Fruit fly (Drosophila melanogaster) S2 (cell line): Measurements from ENCODE around the gene CG12099.

Source experiments
- CG8478 ChIP-seq: fragments of >200 bp; optimal IDR thresholded peaks from 2 replicates; lab custom pipeline; 2018
- CTCF ChIP-seq, 2 experiments: fragments of >200 bp; optimal IDR thresholded peaks; 2 replicates each; lab custom pipeline; 2018

Gene CG12099

DNA sequence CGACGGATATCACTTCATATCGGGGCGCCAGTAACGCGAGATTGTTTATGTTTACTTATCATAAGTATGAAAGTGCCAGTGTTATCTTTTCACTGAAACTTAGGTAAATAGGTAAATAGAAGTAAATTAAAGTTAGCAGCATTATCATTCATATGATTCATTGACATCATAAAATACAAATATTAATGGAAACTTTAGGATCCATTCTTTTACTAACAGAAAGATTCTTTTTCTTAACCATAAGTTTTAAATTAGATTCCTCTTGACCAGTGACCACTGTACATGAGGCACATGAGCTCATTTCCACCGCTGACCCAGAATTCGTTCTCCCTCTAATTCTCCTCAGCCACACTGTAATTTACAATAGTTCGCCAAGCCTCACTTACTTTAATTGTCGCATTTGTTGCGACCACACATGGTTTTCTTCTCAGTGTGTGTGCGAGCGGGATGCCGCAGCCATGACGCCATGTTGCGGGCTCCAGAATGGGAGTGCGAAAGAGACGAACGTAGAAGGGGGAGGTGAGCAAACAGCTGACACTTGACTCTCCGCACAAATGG is 20.2 kb upstream of the CG12099 start:
- TF ChIP-seq CTCF (optimal IDR thresholded peaks at IDR 0.05; lab: Kevin White, UChicago) (peak in 1 of 2 experiments; percentile 48), CG8478 (no peak)

DNA sequence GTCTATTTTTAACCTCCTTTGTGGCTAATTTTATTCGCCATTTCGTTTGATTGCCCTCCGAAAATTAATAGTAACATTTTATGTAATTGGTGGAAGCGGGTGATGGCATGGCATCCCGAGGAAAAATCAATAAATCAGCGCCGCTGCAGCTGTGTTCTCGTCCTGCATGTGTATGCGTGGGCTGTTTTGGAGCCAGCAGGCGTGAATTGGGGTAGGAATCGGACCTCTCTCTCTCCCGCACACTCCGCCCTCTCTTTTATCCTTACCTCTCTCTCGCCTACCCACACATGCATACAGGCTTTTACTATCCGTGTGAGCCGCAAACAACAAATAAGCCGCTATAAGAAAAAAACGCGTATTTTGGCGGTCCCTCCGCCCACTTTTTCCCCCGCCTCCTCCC is 19.1 kb upstream of the CG12099 start:
- no peak for TF ChIP-seq CG8478
- no peak for TF ChIP-seq CTCF (optimal IDR thresholded peaks at IDR 0.05; lab: Kevin White, UChicago)

DNA sequence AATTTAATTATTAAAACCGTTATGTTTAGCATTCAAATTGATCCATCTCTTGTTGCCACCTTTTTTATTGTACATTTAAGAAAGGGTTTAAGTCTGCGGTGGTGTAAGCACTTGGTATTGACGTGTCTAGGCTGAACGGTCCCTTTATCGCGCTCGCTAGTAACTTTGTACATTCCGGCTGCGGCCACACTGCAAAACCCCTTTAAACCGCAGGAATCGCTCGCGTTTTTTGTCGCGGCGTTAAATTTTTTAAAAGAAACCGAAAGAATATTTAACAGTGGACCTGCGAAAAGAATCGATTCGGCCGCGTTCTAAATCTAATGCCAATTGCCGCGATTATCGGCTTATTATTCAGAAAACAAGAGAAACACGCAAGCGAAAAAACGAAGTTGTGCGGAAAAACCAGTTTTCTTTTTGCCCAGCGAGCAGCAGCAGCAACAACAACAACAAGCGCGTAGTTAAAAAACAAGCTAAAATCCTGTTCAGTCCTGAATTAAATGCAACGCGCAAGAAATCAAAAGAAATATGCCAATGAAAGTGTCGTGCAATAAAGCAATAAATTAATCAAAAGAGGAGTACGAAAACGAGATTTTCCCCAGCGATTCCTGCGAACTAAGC is 18.3 kb upstream of the CG12099 start, which contains the start of gene CG13917:
Gene CG13917, plus strand, starts transcription at position 211 of the 618 bp plus-strand sequence.
- TF ChIP-seq CG8478 (no peak), CTCF (optimal IDR thresholded peaks at IDR 0.05; lab: Kevin White, UChicago) (peak in 1 of 2 experiments; percentile 54)

DNA sequence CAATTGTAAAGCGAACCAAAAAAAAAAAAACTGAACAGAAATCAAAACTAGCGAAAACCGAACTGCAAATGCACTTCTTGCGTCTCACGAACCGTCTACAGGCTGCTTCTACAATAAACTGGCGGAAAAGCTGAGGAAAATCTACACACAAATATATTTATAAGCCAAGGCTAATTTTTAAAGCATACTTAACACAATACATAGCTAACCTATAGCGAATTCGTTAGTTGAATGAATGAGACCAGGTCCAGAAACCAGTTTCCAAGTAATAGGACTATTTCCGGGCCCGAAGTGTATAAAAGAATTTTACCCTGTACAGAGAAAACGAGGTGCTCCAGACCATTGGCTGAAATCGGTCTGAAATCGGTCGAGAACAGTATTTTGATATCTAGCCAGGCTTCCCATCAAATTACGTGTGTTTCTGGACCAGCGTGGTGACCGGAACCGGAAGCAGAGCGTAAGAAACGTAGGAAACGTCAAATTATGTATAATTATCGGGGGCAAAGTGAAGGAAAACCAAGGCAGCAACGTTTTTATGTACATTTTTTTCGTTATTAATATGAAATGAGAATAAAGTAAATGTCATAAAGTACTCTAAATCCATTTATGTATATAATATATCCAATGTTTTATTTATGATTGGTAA is 17.6 kb upstream of the CG12099 start:
- TF ChIP-seq CTCF (optimal IDR thresholded peaks at IDR 0.05; lab: Kevin White, UChicago) (no peak), CG8478 (no peak)

DNA sequence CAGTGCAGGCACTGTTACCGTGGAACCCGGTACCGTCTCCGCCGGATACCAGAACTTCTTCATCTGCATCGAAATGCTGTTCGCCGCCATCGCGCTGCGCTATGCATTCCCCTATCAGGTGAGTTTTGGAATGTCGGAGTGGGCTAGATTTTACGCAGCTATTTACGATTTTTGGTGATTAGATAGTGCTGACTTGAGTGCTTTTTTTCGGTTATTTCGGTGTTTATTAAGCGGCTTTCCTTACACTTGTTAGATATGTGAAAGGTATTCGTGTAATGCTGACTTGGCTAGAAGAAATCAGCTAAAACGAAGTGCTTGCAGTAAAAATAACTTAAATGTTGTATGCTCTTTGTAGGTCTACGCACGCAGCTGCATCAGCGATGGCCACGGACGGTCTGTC is 14.9 kb upstream of the CG12099 start:
- TF ChIP-seq CTCF (optimal IDR thresholded peaks at IDR 0.05; lab: Kevin White, UChicago) (no peak), CG8478 (no peak)

DNA sequence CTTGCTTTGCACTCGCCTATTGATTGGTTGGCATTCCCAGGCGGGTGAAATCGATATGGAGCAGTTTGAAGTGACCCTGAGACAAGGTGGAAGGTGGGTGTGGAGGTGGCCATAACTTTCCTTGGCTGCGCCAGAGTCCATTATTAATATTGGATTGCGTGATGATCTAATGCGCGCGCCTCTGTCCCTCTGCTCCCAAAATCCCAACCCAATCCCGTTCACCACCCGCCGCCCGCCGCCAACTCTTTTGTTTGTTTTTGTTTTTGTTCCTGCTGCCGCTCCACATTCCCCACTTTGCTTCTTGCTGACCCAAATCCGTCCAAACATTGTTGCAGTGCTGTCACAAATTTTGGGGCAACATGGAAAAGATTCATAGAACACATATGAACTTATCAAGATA is 12.8 kb upstream of the CG12099 start:
- TF ChIP-seq CTCF (optimal IDR thresholded peaks at IDR 0.05; lab: Kevin White, UChicago) (no peak), CG8478 (no peak)

DNA sequence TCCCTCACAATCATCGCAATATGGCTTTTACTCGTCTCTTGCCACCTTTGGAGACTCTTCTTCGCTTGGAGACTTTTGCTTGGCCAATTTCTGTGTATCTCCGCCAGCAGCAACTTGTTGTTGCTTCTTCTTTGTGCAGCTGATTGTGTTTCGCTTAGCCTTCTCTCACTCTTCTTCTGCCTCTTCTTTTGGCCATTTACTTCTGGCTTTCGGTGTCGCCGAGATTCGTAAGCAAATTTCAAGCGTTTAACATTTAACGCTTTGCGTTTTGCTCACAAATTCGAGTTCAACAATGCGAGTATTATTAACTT is 11.6 kb upstream of the CG12099 start:
- no peak for TF ChIP-seq CTCF (optimal IDR thresholded peaks at IDR 0.05; lab: Kevin White, UChicago)

DNA sequence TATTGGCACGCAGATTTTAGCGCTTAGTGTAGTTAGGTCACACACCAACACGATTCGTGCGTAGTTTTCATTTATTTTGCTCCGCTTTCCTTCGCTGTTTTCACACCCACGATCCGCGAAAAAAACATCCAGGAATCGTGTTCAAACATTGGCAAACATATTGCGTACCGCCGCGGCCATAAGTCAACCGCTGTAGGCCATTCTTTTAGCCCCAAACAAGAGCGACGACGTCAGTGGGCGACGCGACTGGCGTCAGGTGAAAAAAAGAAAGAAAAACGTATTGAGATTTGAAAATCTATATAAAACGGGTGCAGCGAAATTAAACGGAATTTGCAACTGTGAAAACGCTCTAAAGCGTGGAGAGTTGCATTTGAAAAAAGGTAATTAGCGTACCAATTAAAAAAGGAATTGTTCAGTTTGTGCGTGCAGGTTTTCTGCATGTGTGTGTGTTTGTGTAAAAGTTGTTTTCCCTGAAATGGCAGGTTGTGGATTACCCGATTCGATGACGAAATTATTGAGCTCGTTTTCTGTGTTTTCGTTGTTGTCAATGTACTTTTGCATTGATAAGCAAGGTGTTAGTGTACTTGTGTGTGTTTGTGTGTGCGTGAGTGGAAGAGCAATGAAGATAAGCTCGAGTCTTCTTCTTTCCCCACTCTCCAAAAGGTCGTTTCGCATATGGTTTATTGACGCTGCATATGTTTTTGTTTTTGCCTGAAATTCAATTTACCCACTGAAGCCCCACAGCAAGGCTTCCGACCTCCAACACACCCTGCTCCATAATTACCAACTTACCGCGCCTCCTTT is 11.1 kb upstream of the CG12099 start, which contains the start of gene Tmep:
Gene Tmep, plus strand, starts transcription at position 20 of the 804 bp plus-strand sequence.
- TF ChIP-seq CG8478 = no peak
- TF ChIP-seq CTCF (optimal IDR thresholded peaks at IDR 0.05; lab: Kevin White, UChicago) = no peak

DNA sequence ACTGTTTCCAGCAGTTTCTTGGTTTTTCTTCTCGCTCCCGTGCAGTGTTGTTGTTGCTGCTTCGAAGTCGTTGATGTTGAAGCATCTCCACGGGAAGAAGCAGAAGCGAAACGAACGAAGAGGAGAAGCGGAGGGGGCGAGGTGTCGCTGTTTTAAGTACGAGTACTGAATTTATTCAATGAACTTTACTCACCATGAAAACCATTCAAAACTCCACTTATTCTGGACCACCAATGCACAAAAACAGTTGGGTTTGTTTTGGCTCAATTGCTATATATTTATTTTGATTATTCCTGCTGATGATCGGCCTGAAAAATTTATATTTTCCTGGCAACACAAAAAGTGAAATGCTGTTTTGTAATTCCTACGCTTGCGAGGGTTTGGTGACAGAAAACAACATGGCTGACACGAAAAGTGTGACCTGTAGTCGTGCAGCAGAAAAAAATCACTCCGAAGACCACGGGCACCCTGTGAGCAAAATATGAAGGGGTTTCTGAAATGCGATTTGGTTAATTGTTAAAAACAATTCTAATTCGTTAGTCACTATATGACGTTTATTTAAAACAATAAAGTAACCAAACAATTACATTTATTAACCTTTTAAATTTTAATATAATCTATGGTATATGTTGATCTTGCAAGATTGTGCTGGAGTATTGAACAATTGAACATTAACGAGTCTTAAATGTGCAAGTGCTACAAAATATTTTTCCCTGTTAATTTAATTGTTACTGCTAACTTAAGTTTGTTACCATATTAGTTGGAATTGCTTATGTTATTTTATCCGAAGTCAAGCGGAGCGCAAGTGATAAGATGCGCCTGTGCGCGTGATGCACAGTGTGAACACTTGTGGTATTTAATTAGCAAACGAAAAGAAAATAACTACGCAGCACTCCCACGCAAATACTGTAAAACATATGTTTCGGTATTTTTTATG is 10.2 kb upstream of the CG12099 start, which contains the start of gene CG7879:
Gene CG7879, minus strand, starts transcription at position 384 of the 937 bp plus-strand sequence.
- no peak for TF ChIP-seq CTCF (optimal IDR thresholded peaks at IDR 0.05; lab: Kevin White, UChicago)
- TF ChIP-seq CG8478 = no peak

DNA sequence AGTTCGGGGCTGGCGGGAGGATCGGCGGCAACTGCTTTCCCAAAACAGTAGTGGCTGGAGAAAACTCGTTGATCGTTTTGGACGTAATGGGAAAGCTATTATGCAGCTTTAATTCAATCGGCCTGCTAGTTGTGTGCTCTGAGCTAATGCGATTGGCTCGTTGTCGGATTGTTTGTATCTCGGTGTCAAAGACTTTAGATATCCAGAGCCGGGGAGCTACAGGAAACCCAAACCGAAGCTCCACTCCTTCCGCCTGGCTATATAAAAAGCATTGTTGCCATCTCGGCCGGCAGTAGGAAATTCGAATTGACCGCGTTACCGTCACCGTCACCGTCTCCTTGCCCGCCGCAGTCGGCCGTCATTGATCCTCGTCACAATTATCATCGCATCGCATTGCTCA is 6.8 kb upstream of the CG12099 start, which contains the start of gene CG12003:
Gene CG12003, plus strand, starts transcription at position 301 of the 400 bp plus-strand sequence.
- no peak for TF ChIP-seq CTCF (optimal IDR thresholded peaks at IDR 0.05; lab: Kevin White, UChicago)
- TF ChIP-seq CG8478 = no peak

DNA sequence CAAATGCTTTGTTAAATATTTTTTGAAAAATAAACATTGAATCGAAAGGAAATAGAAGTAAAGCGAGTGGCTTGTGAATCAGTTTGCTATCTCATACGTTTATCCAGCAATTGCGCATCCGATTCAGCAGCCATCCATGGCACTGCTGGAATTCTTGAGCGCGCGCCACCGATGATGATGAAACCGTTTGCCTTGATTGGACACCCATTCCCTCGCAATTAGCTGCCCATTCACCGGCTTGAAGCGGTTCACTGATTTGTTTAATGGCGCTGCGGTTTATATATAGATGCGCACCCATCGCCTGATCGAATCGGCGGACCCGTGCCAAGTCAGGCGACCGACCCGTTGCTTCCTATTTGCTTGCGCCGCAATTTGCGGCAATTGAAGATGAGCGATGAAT is 5.1 kb downstream of the CG12099 start, which contains the start of gene Pcyt2:
Gene Pcyt2, plus strand, starts transcription at position 301 of the 400 bp plus-strand sequence.
- TF ChIP-seq CG8478 (no peak), CTCF (optimal IDR thresholded peaks at IDR 0.05; lab: Kevin White, UChicago) (no peak)

DNA sequence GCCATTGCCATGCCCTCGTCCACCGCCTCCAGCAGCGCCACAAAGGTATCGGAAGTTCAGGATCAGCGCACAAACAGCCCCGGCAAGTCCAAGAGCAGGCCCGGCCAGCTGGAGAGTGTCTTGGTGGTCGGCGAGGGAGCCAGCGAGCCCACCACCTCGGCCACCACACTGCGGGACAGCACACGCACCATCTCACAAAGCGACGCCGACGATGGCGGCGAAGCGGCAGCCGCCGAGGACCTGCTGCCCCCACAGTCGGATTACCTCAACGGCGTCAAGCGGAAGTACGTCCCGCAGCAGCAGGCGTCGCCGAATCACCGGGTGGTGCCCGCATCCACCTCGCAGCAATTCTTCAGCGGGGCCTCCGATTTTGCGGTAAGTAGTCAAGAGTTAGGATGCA is 7.4 kb downstream of the CG12099 start:
- TF ChIP-seq CTCF (optimal IDR thresholded peaks at IDR 0.05; lab: Kevin White, UChicago) (no peak), CG8478 (no peak)

DNA sequence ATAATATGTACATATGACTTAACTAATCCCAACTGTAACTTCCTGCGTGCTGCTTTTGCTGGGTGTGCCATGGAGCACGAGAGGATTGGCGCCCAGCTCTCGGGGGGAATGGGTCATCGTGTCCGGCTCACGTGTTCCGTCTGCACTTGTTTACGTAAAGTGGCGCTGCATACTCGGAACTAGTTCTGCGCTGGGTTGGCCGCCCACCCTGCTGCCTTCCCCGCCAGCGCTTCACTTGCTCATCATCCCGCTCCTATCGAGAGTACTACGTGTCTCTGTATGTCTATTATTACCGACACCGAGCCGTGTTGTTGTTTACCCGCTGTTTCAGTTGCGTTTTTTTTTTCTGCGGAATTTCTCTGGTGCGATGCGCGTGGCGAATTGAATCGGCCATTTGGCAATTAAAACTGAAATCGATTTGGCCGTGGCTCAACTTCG is 8.6 kb downstream of the CG12099 start:
- TF ChIP-seq CTCF (optimal IDR thresholded peaks at IDR 0.05; lab: Kevin White, UChicago) (no peak), CG8478 (no peak)

DNA sequence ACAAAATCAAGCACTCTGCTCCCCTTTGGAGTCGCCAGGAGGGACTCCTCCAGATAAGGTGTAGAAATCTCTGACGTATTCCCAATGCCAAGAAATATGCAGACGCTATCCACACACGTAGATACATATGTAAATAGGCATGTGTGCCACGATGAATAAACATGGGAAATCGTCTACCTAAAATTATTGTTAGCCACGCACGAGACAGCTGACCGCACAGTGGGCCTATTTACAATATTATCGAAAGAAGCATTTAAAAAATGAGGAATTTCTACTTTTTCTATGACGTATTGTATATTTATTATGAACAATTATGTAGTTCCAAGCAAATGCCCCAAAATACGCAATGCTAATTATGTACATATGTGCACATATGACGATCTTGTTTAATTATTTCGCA is 9.1 kb downstream of the CG12099 start:
- TF ChIP-seq CTCF (optimal IDR thresholded peaks at IDR 0.05; lab: Kevin White, UChicago) = no peak
- no peak for TF ChIP-seq CG8478
